Fruit fly (Drosophila melanogaster) whole organism, wandering third instar larva: ENCODE results near the gene Papss.

ENCODE experiments used
- Abd-B ChIP-seq: fragments of >200 bp; optimal IDR thresholded peaks from 2 replicates; lab custom pipeline; 2017; ENCODE audit warnings: missing biosample characterization, missing genetic modification characterization
- dl ChIP-seq, 2 experiments: fragments of 175-275, 200-275 bp in 1 of 2; fragments of 200-275 bp in 1 of 2; sonication (Bioruptor generic); optimal IDR thresholded peaks; lab custom pipeline; 2018; ENCODE audit warnings: mild to moderate bottlenecking in 2 of 2, missing biosample characterization in 2 of 2, missing genetic modification characterization in 2 of 2, moderate library complexity in 2 of 2; ENCODE audit not compliant: partially characterized antibody in 2 of 2, insufficient read depth in 1 of 2
- dmrt93B ChIP-seq: fragments of 200-800 bp; sonication (Bioruptor generic); optimal IDR thresholded peaks from 2 replicates; lab custom pipeline; 2018; ENCODE audit warnings: missing biosample characterization, mild to moderate bottlenecking, missing genetic modification characterization
- fru ChIP-seq: fragments of 200-800 bp; sonication (Bioruptor generic); optimal IDR thresholded peaks from 3 replicates; lab custom pipeline; 2016; ENCODE audit warnings: missing biosample characterization, mild to moderate bottlenecking, missing genetic modification characterization
- usp ChIP-seq: fragments of >200 bp; optimal IDR thresholded peaks from 2 replicates; lab custom pipeline; 2017; ENCODE audit warnings: missing biosample characterization, missing genetic modification characterization

- TF ChIP-seq dmrt93B (GFP tag; lab: Kevin White, UChicago) (no peak), dl (GFP tag; optimal IDR thresholded peaks at IDR 0.05; lab: Kevin White, UChicago; ENCODE audit: insufficient read depth in 1 of 2, partially characterized antibody in 2 of 2) (no peak), Abd-B (no peak), usp (GFP tag; lab: Kevin White, UChicago) (no peak), fru (GFP tag; lab: Kevin White, UChicago) (no peak)
Observed at dm6 chr3L:19812491-19812890, 32.6 kb upstream of the Papss start.
